Worm (Caenorhabditis elegans) whole organism, L3 larva: ENCODE data around the gene cpna-2.

Source experiments
- ZK546.5 ChIP-seq: sonication (generic microtip); optimal IDR thresholded peaks from 2 replicates; lab custom pipeline; 2017; ENCODE audit warnings: missing biosample characterization, missing genetic modification characterization
- ama-1 ChIP-seq: fragments of 150-350 bp; optimal IDR thresholded peaks from 2 replicates; lab custom pipeline; 2018
- ceh-16 ChIP-seq: sonication (generic microtip); optimal IDR thresholded peaks from 2 replicates; lab custom pipeline; 2017; ENCODE audit warnings: missing biosample characterization, missing genetic modification characterization
- ceh-82 ChIP-seq: fragments of 150-350 bp; optimal IDR thresholded peaks from 2 replicates; lab custom pipeline; 2014; ENCODE audit warnings: missing biosample characterization, missing genetic modification characterization
- ceh-9 ChIP-seq: sonication (generic microtip); optimal IDR thresholded peaks from 2 replicates; lab custom pipeline; 2018; ENCODE audit warnings: missing biosample characterization, missing genetic modification characterization
- daf-12 ChIP-seq: fragments of 150-350 bp; optimal IDR thresholded peaks from 2 replicates; lab custom pipeline; 2014; ENCODE audit warnings: missing biosample characterization, missing genetic modification reagents, missing genetic modification characterization
- egl-27 ChIP-seq: sonication (generic microtip); optimal IDR thresholded peaks from 4 replicates; lab custom pipeline; 2017; ENCODE audit warnings: missing biosample characterization, missing genetic modification reagents, missing genetic modification characterization
- elt-1 ChIP-seq: fragments of 150-350 bp; optimal IDR thresholded peaks from 2 replicates; lab custom pipeline; 2014; ENCODE audit warnings: missing biosample characterization, missing genetic modification characterization
- elt-2 ChIP-seq: sonication (generic microtip); optimal IDR thresholded peaks from 2 replicates; lab custom pipeline; 2016; ENCODE audit warnings: missing genetic modification reagents, mild to moderate bottlenecking, missing genetic modification characterization, missing compliant biosample characterization
- elt-3 ChIP-seq, 3 experiments: fragments of 150-350 bp in 1 of 3; sonication (generic microtip) in 2 of 3; optimal IDR thresholded peaks; 2 replicates in 2 of 3; 4 replicates in 1 of 3; lab custom pipeline; 2014 to 2017; ENCODE audit warnings: missing biosample characterization in 3 of 3, missing genetic modification characterization in 3 of 3
- eor-1 ChIP-seq, 2 experiments: fragments of 150-350 bp; optimal IDR thresholded peaks; 2 replicates each; lab custom pipeline; 2014 to 2018; ENCODE audit warnings: missing biosample characterization in 2 of 2, missing genetic modification characterization in 2 of 2
- fkh-10 ChIP-seq: sonication (generic microtip); optimal IDR thresholded peaks from 2 replicates; lab custom pipeline; 2017; ENCODE audit warnings: missing biosample characterization, missing genetic modification reagents, missing genetic modification characterization
- fkh-2 ChIP-seq: fragments of 150-350 bp; optimal IDR thresholded peaks from 2 replicates; lab custom pipeline; 2014; ENCODE audit warnings: missing biosample characterization, missing genetic modification reagents, missing genetic modification characterization
- jun-1 ChIP-seq: fragments of 150-350 bp; optimal IDR thresholded peaks from 2 replicates; lab custom pipeline; 2014; ENCODE audit warnings: missing biosample characterization, missing genetic modification reagents, missing genetic modification characterization
- lin-39 ChIP-seq: fragments of 150-350 bp; optimal IDR thresholded peaks from 2 replicates; lab custom pipeline; 2018; ENCODE audit warnings: missing biosample characterization, missing genetic modification reagents, missing genetic modification characterization
- lsy-12 ChIP-seq: sonication (generic microtip); optimal IDR thresholded peaks from 2 replicates; lab custom pipeline; 2016; ENCODE audit warnings: mild to moderate bottlenecking, missing genetic modification characterization, missing compliant biosample characterization
- mdl-1 ChIP-seq: fragments of 150-350 bp; optimal IDR thresholded peaks from 2 replicates; lab custom pipeline; 2014; ENCODE audit warnings: missing biosample characterization, missing genetic modification characterization
- mml-1 ChIP-seq: fragments of 150-350 bp; sonication (generic microtip); optimal IDR thresholded peaks from 3 replicates; lab custom pipeline; 2014; ENCODE audit warnings: missing biosample characterization, missing genetic modification characterization
- nhr-11 ChIP-seq: fragments of 150-350 bp; optimal IDR thresholded peaks from 2 replicates; lab custom pipeline; 2014; ENCODE audit warnings: missing biosample characterization, missing genetic modification characterization
- nhr-12 ChIP-seq: fragments of 150-350 bp; optimal IDR thresholded peaks from 2 replicates; lab custom pipeline; 2014; ENCODE audit warnings: missing biosample characterization, missing genetic modification characterization
- nhr-23 ChIP-seq: fragments of 150-350 bp; optimal IDR thresholded peaks from 2 replicates; lab custom pipeline; 2014; ENCODE audit warnings: missing biosample characterization, missing genetic modification reagents, missing genetic modification characterization
- nhr-28 ChIP-seq: fragments of 150-350 bp; optimal IDR thresholded peaks from 2 replicates; lab custom pipeline; 2014; ENCODE audit warnings: missing biosample characterization, missing genetic modification characterization
- nhr-67 ChIP-seq: fragments of 150-350 bp; optimal IDR thresholded peaks from 2 replicates; lab custom pipeline; 2014; ENCODE audit warnings: missing biosample characterization, missing genetic modification characterization
- nhr-76 ChIP-seq: fragments of 150-350 bp; sonication (generic microtip); optimal IDR thresholded peaks from 5 replicates; lab custom pipeline; 2014; ENCODE audit warnings: missing biosample characterization, missing genetic modification characterization
- nhr-77 ChIP-seq: fragments of 150-350 bp; optimal IDR thresholded peaks from 2 replicates; lab custom pipeline; 2014; ENCODE audit warnings: missing biosample characterization, missing genetic modification characterization
- pha-4 ChIP-seq: fragments of 150-350 bp; optimal IDR thresholded peaks from 2 replicates; lab custom pipeline; 2014; ENCODE audit warnings: missing biosample characterization, missing genetic modification reagents, missing genetic modification characterization
- pqm-1 ChIP-seq: fragments of 150-350 bp; optimal IDR thresholded peaks from 2 replicates; lab custom pipeline; 2017; ENCODE audit warnings: missing biosample characterization, missing genetic modification characterization, inconsistent platforms
- sea-2 ChIP-seq: fragments of 150-350 bp; sonication (generic microtip); optimal IDR thresholded peaks from 4 replicates; lab custom pipeline; 2014; ENCODE audit warnings: missing biosample characterization, missing genetic modification reagents, missing genetic modification characterization
- skn-1 ChIP-seq: fragments of 150-350 bp; optimal IDR thresholded peaks from 2 replicates; lab custom pipeline; 2014; ENCODE audit warnings: missing biosample characterization, missing genetic modification characterization
- snpc-4 ChIP-seq: fragments of 150-350 bp; optimal IDR thresholded peaks from 2 replicates; lab custom pipeline; 2014; ENCODE audit warnings: missing biosample characterization, missing genetic modification characterization
- tbx-2 ChIP-seq: sonication (generic microtip); optimal IDR thresholded peaks from 2 replicates; lab custom pipeline; 2016; ENCODE audit warnings: mild to moderate bottlenecking, missing genetic modification characterization, missing compliant biosample characterization
- unc-39 ChIP-seq: sonication (generic microtip); optimal IDR thresholded peaks from 4 replicates; lab custom pipeline; 2017; ENCODE audit warnings: missing biosample characterization, missing genetic modification characterization
- unc-62 ChIP-seq: fragments of 150-350 bp; sonication (generic microtip); optimal IDR thresholded peaks from 4 replicates; lab custom pipeline; 2014; ENCODE audit warnings: missing biosample characterization, missing genetic modification reagents, missing genetic modification characterization
- zag-1 ChIP-seq: fragments of 150-350 bp; optimal IDR thresholded peaks from 2 replicates; lab custom pipeline; 2014; ENCODE audit warnings: missing biosample characterization, missing genetic modification characterization
- ztf-4 ChIP-seq: fragments of 150-350 bp; optimal IDR thresholded peaks from 2 replicates; lab custom pipeline; 2014; ENCODE audit warnings: missing biosample characterization, missing genetic modification characterization

The cpna-2 gene

DNA sequence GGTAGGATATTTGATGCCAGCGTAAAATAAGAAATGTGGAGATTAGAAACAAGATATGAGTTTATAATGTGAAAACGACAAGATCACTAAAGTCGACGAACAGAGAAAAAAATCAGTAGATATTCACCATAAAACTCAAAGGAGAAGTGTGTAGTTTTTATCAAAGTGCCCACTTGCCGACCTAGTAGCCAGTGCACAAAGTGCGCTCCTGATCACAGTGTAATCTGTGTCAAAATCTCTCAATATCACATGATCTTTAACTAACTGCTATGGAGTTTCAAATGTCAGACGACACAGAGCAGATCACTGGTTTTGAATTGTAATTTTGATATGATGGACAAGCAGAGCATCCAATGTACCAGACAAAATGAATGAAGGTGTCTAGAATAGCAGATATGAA is 4.2 kb upstream of the cpna-2 start:
- TF ChIP-seq nhr-67 (tag; lab: Kevin White, UChicago) (no peak), skn-1 (tag; lab: Kevin White, UChicago) (no peak), elt-2 (no peak), daf-12 (tag; lab: Kevin White, UChicago) (no peak), nhr-11 (no peak), ama-1 (no peak), ceh-9 (tag; lab: Kevin White, UChicago) (no peak), ztf-4 (tag; lab: Kevin White, UChicago) (no peak), nhr-12 (tag; lab: Kevin White, UChicago) (no peak)

DNA sequence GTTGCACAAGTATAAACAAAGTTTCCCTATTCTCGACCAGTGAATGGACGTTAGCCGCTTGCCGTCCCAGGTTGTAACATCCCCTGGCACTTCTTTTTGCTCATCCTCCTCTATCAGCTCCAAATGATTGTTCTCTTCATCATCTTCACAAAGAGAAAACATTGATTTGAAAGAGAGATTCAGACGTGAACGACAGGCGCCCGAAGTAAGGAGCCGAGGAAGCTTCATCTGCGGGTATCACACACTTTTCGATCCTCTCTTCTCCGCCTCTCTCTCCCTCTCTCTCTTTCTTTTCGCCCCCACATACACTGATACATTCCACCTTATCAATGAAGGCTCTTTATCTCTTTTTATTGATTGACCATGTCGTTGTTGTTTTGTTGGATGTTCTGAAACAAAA is 1.9 kb upstream of the cpna-2 start:
- TF ChIP-seq nhr-12 (tag; lab: Kevin White, UChicago) (no peak), unc-62 (GFP tag; lab: Kevin White, UChicago) (no peak), daf-12 (tag; lab: Kevin White, UChicago) (no peak), fkh-10 (GFP tag; lab: Kevin White, UChicago) (no peak), mdl-1 (tag; lab: Kevin White, UChicago) (no peak), unc-39 (tag; lab: Kevin White, UChicago) (no peak), lsy-12 (tag; lab: Kevin White, UChicago) (no peak), zag-1 (tag; lab: Kevin White, UChicago) (no peak)

DNA sequence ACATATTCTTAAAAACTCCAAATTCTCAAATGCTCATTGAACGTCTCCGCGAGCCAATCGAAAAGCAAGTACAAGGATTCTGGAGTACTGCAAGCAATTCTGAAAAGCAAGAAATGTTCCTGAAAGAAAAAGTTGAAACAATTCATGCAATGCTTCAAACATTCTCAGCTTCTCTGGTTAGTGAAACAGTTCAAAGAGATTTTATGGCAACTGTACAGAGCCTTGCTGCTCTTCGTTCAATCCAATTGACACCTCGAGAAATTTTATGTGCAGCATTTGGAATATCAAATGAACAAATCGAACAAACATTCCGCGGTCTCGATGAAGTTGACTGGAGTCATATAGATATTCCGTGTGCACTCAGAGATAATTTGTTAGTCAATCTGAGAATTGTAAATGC is 12.0 kb downstream of the cpna-2 start:
- TF ChIP-seq ztf-4 (tag; lab: Kevin White, UChicago) (no peak), nhr-77 (tag; lab: Kevin White, UChicago) (no peak), ceh-82 (tag; lab: Kevin White, UChicago) (no peak), nhr-76 (tag; lab: Kevin White, UChicago) (no peak), elt-3 (tag; optimal IDR thresholded peaks at IDR 0.05; lab: Kevin White, UChicago) (no peak), ceh-16 (tag; lab: Kevin White, UChicago) (no peak), lsy-12 (tag; lab: Kevin White, UChicago) (no peak), unc-39 (tag; lab: Kevin White, UChicago) (no peak), snpc-4 (no peak), jun-1 (tag; lab: Kevin White, UChicago) (no peak), nhr-11 (no peak), pha-4 (tag; lab: Kevin White, UChicago) (no peak), daf-12 (tag; lab: Kevin White, UChicago) (no peak), ZK546.5 (tag; lab: Kevin White, UChicago) (no peak), lin-39 (no peak), egl-27 (no peak), tbx-2 (no peak), nhr-12 (tag; lab: Kevin White, UChicago) (no peak), mml-1 (tag; lab: Kevin White, UChicago) (no peak)

DNA sequence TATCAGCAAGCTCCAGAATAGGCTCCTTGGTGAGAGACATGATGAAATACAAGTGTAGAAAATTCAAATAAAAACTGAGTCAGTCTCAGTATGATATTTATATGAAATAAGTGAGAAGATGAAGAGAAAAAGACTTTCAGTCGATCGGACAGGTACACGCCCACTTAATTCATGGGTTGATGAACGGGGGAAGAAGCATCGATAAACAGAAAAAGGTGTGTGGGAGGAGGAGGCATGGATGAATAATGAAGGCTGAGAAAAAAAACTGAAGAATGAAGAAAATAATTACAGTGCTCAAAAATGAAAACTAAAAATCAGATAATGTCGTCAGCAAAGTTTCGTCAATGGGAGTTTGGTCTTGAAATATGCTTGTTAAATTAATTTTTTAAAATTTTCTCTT is 28.8 kb downstream of the cpna-2 start, which contains the start of gene trx-1:
TSS of gene trx-1 (minus strand) at position 101 of the 400 bp plus-strand sequence.
- TF ChIP-seq fkh-10 (GFP tag; lab: Kevin White, UChicago) (no peak), sea-2 (GFP tag; lab: Kevin White, UChicago) (no peak), unc-62 (GFP tag; lab: Kevin White, UChicago) (no peak), nhr-77 (tag; lab: Kevin White, UChicago) (no peak), daf-12 (tag; lab: Kevin White, UChicago) (no peak), fkh-2 (tag; lab: Kevin White, UChicago) (no peak), nhr-23 (tag; lab: Kevin White, UChicago) (no peak), nhr-28 (no peak), lin-39 (no peak), elt-3 (tag; optimal IDR thresholded peaks at IDR 0.05; lab: Kevin White, UChicago) (no peak), egl-27 (no peak), elt-1 (tag; lab: Kevin White, UChicago) (no peak), pqm-1 (no peak)

DNA sequence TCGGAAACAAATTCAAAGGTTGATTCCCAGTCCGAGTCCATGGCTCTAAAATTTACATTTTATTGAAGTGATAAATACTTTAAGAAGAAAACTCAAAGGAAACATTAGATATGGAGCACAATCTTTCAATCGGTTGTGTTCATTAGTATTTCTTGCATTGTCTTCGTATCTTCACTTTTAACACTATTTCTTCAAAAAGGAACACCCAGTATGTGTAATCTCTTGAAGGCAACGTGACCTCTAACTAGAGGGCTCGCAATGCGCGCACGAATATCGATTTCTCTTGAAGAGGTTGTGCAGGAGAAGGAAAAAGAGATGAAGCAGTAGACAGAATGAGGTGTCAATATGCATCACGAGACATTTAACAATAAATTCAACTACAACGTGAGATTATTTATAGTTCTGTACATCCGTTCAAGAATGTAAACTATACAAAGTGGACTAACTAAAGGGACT is 30.4 kb downstream of the cpna-2 start, which contains the start of the genes B0228.6 and B0228.1:
TSS of gene B0228.6 (minus strand) at position 51 of the 456 bp plus-strand sequence.
TSS of gene B0228.1 (plus strand) at position 228 of the 456 bp plus-strand sequence.
- TF ChIP-seq sea-2 (GFP tag; lab: Kevin White, UChicago) (no peak), zag-1 (tag; lab: Kevin White, UChicago) (no peak), ceh-16 (tag; lab: Kevin White, UChicago) (no peak), snpc-4 (peak; percentile 48), eor-1 (tag; optimal IDR thresholded peaks at IDR 0.05; lab: Kevin White, UChicago) (no peak), lin-39 (no peak)
- TF ChIP-seq, all 47 proteins: peak for 1
